Fruit fly (Drosophila melanogaster) whole organism, embryonic: ENCODE data around the gene Dr.

Experiments used
- Abd-B ChIP-seq: fragments of 200-800 bp; sonication (Bioruptor generic); optimal IDR thresholded peaks from 2 replicates; lab custom pipeline; 2018; ENCODE audit warnings: missing biosample characterization, mild to moderate bottlenecking, missing genetic modification characterization, moderate library complexity
- Atf-2 ChIP-seq: fragments of 200-800 bp; sonication (Bioruptor generic); optimal IDR thresholded peaks from 2 replicates; lab custom pipeline; 2016; ENCODE audit warnings: missing biosample characterization, missing genetic modification characterization
- CG10462 ChIP-seq: fragments of 200-800 bp; sonication (Bioruptor generic); optimal IDR thresholded peaks from 2 replicates; lab custom pipeline; 2016; ENCODE audit warnings: missing biosample characterization, missing genetic modification characterization
- CG11696 ChIP-seq: fragments of 200-800 bp; sonication (Bioruptor generic); IDR thresholded peaks from 2 replicates; pipeline ENCODE4 v1.3.6; 2022; ENCODE audit warnings: missing biosample characterization, missing genetic modification characterization
- CG12155 ChIP-seq: fragments of 200-800 bp; sonication (Bioruptor generic); optimal IDR thresholded peaks from 3 replicates; lab custom pipeline; 2016; ENCODE audit warnings: missing biosample characterization, missing genetic modification characterization
- CG12299 ChIP-seq: fragments of 200-800 bp; sonication (Bioruptor generic); optimal IDR thresholded peaks from 2 replicates; lab custom pipeline; 2018; ENCODE audit warnings: missing biosample characterization, mild to moderate bottlenecking, missing genetic modification characterization
- CG12769 ChIP-seq: fragments of 200-800 bp; sonication (Bioruptor generic); optimal IDR thresholded peaks from 2 replicates; lab custom pipeline; 2019; ENCODE audit warnings: missing biosample characterization, mild to moderate bottlenecking, missing genetic modification characterization, moderate library complexity
- CG14014 ChIP-seq: fragments of 200-800 bp; sonication (Bioruptor generic); IDR thresholded peaks from 2 replicates; pipeline ENCODE4 v1.3.6; 2022; ENCODE audit warnings: missing biosample characterization, missing genetic modification characterization
- CG14667 ChIP-seq: fragments of 200-800 bp; sonication (Bioruptor generic); IDR thresholded peaks from 2 replicates; pipeline ENCODE4 v1.3.6; 2022; ENCODE audit warnings: missing biosample characterization, missing genetic modification characterization
- CG15073 ChIP-seq: fragments of 200-800 bp; sonication (Bioruptor generic); optimal IDR thresholded peaks from 2 replicates; lab custom pipeline; 2016; ENCODE audit warnings: missing biosample characterization, missing genetic modification characterization
- CG17328 ChIP-seq: fragments of 200-800 bp; sonication (Bioruptor generic); IDR thresholded peaks from 2 replicates; pipeline ENCODE4 v1.3.6; 2022; ENCODE audit warnings: missing biosample characterization, missing genetic modification characterization
- CG17568 ChIP-seq: fragments of 200-800 bp; sonication (Bioruptor generic); optimal IDR thresholded peaks from 2 replicates; lab custom pipeline; 2018; ENCODE audit warnings: missing biosample characterization, mild to moderate bottlenecking, missing genetic modification characterization, moderate library complexity
- CG3726 ChIP-seq: fragments of 200-800 bp; sonication (Bioruptor generic); IDR thresholded peaks from 3 replicates; pipeline ENCODE4, ENCODE4 v1.3.6; 2022; ENCODE audit warnings: missing biosample characterization, missing genetic modification characterization
- CG4282 ChIP-seq: fragments of 200-800 bp; sonication (Bioruptor generic); optimal IDR thresholded peaks from 2 replicates; lab custom pipeline; 2016; ENCODE audit warnings: missing biosample characterization, missing genetic modification characterization
- CG7839 ChIP-seq: fragments of 200-800 bp; sonication (Bioruptor generic); optimal IDR thresholded peaks from 3 replicates; lab custom pipeline; 2018; ENCODE audit warnings: missing biosample characterization, mild to moderate bottlenecking, missing genetic modification characterization, moderate library complexity
- CG8765 ChIP-seq: fragments of 200-800 bp; sonication (Bioruptor generic); IDR thresholded peaks from 2 replicates; pipeline ENCODE4 v1.3.6; 2022; ENCODE audit warnings: missing biosample characterization, missing genetic modification characterization
- CG9932 ChIP-seq: fragments of 200-800 bp; sonication (Bioruptor generic); IDR thresholded peaks from 2 replicates; pipeline ENCODE4 v1.3.6; 2022; ENCODE audit warnings: missing biosample characterization, missing genetic modification characterization
- Chrac-16 ChIP-seq: fragments of 200-800 bp; sonication (Bioruptor generic); optimal IDR thresholded peaks from 3 replicates; lab custom pipeline; 2016; ENCODE audit warnings: missing biosample characterization, missing genetic modification characterization
- Dad ChIP-seq: fragments of 200-800 bp; sonication (Bioruptor generic); optimal IDR thresholded peaks from 3 replicates; lab custom pipeline; 2016; ENCODE audit warnings: missing biosample characterization, missing genetic modification characterization
- Deaf1 ChIP-seq: fragments of 200-800 bp; optimal IDR thresholded peaks from 3 replicates; lab custom pipeline; 2019; ENCODE audit warnings: missing biosample characterization, mild to moderate bottlenecking, missing genetic modification characterization, moderate library complexity
- Dek ChIP-seq: fragments of 200-800 bp; sonication (Bioruptor generic); optimal IDR thresholded peaks from 3 replicates; lab custom pipeline; 2019; ENCODE audit warnings: missing biosample characterization, mild to moderate bottlenecking, missing genetic modification characterization, moderate library complexity
- E2f2 ChIP-seq: fragments of 200-800 bp; sonication (Bioruptor generic); IDR thresholded peaks from 2 replicates; pipeline ENCODE4 v1.3.6; 2022; ENCODE audit warnings: missing biosample characterization, missing genetic modification characterization
- Eip74EF ChIP-seq, 2 experiments: fragments of 200-800 bp in 1 of 2; fragments of >200 bp in 1 of 2; sonication (Bioruptor generic) in 1 of 2; optimal IDR thresholded peaks; 2 replicates each; lab custom pipeline; 2017 to 2019; ENCODE audit warnings: missing biosample characterization in 2 of 2, missing genetic modification characterization in 2 of 2, mild to moderate bottlenecking in 1 of 2, moderate library complexity in 1 of 2
- Ets65A ChIP-seq: fragments of 200-800 bp; sonication (Bioruptor generic); peaks from one replicate; lab custom pipeline; 2016; ENCODE audit warnings: missing biosample characterization, missing genetic modification characterization
- HHEX ChIP-seq: fragments of 200-800 bp; sonication (Bioruptor generic); optimal IDR thresholded peaks from 3 replicates; lab custom pipeline; 2017; ENCODE audit warnings: missing biosample characterization, mild to moderate bottlenecking, missing genetic modification characterization, missing genetic modification reagents
- Hmr ChIP-seq: fragments of 200-800 bp; sonication (Bioruptor generic); optimal IDR thresholded peaks from 3 replicates; lab custom pipeline; 2017; ENCODE audit warnings: mild to moderate bottlenecking, missing biosample characterization, missing genetic modification reagents, missing genetic modification characterization
- MBD-R2 ChIP-seq: fragments of 200-800 bp; sonication (Bioruptor generic); IDR thresholded peaks from 2 replicates; pipeline ENCODE4 v1.3.6; 2022; ENCODE audit warnings: missing biosample characterization, missing genetic modification characterization
- Nf-YC ChIP-seq: fragments of 200-800 bp; optimal IDR thresholded peaks from 3 replicates; lab custom pipeline; 2019; ENCODE audit warnings: missing biosample characterization, mild to moderate bottlenecking, missing genetic modification characterization, moderate library complexity
- Six4 ChIP-seq: fragments of 200-800 bp; sonication (Bioruptor generic); optimal IDR thresholded peaks from 2 replicates; lab custom pipeline; 2016; ENCODE audit warnings: missing biosample characterization, missing genetic modification characterization
- Usf ChIP-seq: fragments of 200-800 bp; sonication (Bioruptor generic); optimal IDR thresholded peaks from 2 replicates; lab custom pipeline; 2017; ENCODE audit warnings: missing genotype, missing biosample characterization, missing genetic modification characterization
- al ChIP-seq: fragments of 200-800 bp; sonication (Bioruptor generic); IDR thresholded peaks from 2 replicates; pipeline ENCODE4 v1.3.6; 2022; ENCODE audit warnings: missing biosample characterization, missing genetic modification characterization
- bbx ChIP-seq: fragments of 200-800 bp; sonication (Bioruptor generic); IDR thresholded peaks from 2 replicates; pipeline ENCODE4 v1.3.6; 2022; ENCODE audit warnings: missing biosample characterization, missing genetic modification characterization; ENCODE audit not compliant: partially characterized antibody
- bcd ChIP-seq: fragments of 200-800 bp; sonication (Bioruptor generic); optimal IDR thresholded peaks from 2 replicates; lab custom pipeline; 2017; ENCODE audit warnings: missing biosample characterization, mild to moderate bottlenecking, missing genetic modification characterization
- bsh ChIP-seq, 2 experiments: fragments of 200-800 bp; sonication (Bioruptor generic); optimal IDR thresholded peaks; 2 replicates each; lab custom pipeline; 2017 to 2018; ENCODE audit warnings: mild to moderate bottlenecking in 2 of 2, missing biosample characterization in 2 of 2, missing genetic modification characterization in 2 of 2, moderate library complexity in 1 of 2
- cg ChIP-seq: fragments of 200-800 bp; sonication (Bioruptor generic); optimal IDR thresholded peaks from 3 replicates; lab custom pipeline; 2019; ENCODE audit warnings: missing biosample characterization, mild to moderate bottlenecking, missing genetic modification characterization, moderate library complexity
- dati ChIP-seq: fragments of 200-800 bp; sonication (Bioruptor generic); IDR thresholded peaks from 2 replicates; pipeline ENCODE4 v1.3.6; 2022; ENCODE audit warnings: missing biosample characterization, missing genetic modification characterization
- dimm ChIP-seq: fragments of 200-800 bp; sonication (Bioruptor generic); IDR thresholded peaks from 2 replicates; pipeline ENCODE4 v1.3.6; 2022; ENCODE audit warnings: missing biosample characterization, missing genetic modification characterization
- dm ChIP-seq: fragments of 200-800 bp; sonication (Bioruptor generic); optimal IDR thresholded peaks from 3 replicates; lab custom pipeline; 2016; ENCODE audit warnings: missing biosample characterization, missing genetic modification characterization
- ems ChIP-seq: fragments of 200-800 bp; sonication (Bioruptor generic); optimal IDR thresholded peaks from 3 replicates; lab custom pipeline; 2016; ENCODE audit warnings: missing biosample characterization, missing genetic modification characterization
- fd96Cb ChIP-seq: fragments of 200-800 bp; sonication (Bioruptor generic); optimal IDR thresholded peaks from 2 replicates; lab custom pipeline; 2018; ENCODE audit warnings: missing biosample characterization, mild to moderate bottlenecking, missing genetic modification characterization, moderate library complexity
- ftz-f1 ChIP-seq: fragments of 200-800 bp; sonication (Bioruptor generic); optimal IDR thresholded peaks from 2 replicates; lab custom pipeline; 2016; ENCODE audit warnings: missing biosample characterization, missing genetic modification characterization
- ind ChIP-seq: fragments of 200-800 bp; sonication (Bioruptor generic); optimal IDR thresholded peaks from 3 replicates; lab custom pipeline; 2016; ENCODE audit warnings: missing biosample characterization, missing genetic modification characterization
- lab ChIP-seq: fragments of 200-800 bp; sonication (Bioruptor generic); optimal IDR thresholded peaks from 3 replicates; lab custom pipeline; 2017; ENCODE audit warnings: missing biosample characterization, missing genetic modification characterization, mild to moderate bottlenecking, moderate library complexity, missing genetic modification reagents
- lmd ChIP-seq: fragments of 200-800 bp; sonication (Bioruptor generic); IDR thresholded peaks from 2 replicates; pipeline ENCODE4 v1.3.6; 2022; ENCODE audit warnings: missing biosample characterization, missing genetic modification characterization
- pho ChIP-seq: fragments of 200-800 bp; sonication (Bioruptor generic); optimal IDR thresholded peaks from 2 replicates; lab custom pipeline; 2016; ENCODE audit warnings: missing biosample characterization, missing genetic modification characterization
- pita ChIP-seq: fragments of 200-800 bp; sonication (Bioruptor generic); optimal IDR thresholded peaks from 2 replicates; lab custom pipeline; 2017; ENCODE audit warnings: missing biosample characterization, mild to moderate bottlenecking, missing genetic modification characterization
- run ChIP-seq: fragments of 200-800 bp; sonication (Bioruptor generic); optimal IDR thresholded peaks from 3 replicates; lab custom pipeline; 2018; ENCODE audit warnings: missing biosample characterization, mild to moderate bottlenecking, missing genetic modification characterization
- sima ChIP-seq: fragments of 200-800 bp; sonication (Bioruptor generic); optimal IDR thresholded peaks from 2 replicates; lab custom pipeline; 2016; ENCODE audit warnings: missing biosample characterization, missing genetic modification characterization
- slbo ChIP-seq: fragments of 200-800 bp; sonication (Bioruptor generic); IDR thresholded peaks from 2 replicates; pipeline ENCODE4 v1.3.6; 2022; ENCODE audit warnings: missing biosample characterization, missing genetic modification characterization
- tgo ChIP-seq: fragments of 200-800 bp; sonication (Bioruptor generic); IDR thresholded peaks from 3 replicates; pipeline ENCODE4 v1.3.6; 2022; ENCODE audit warnings: missing biosample characterization, missing genetic modification characterization
- unc-4 ChIP-seq: fragments of 200-800 bp; sonication (Bioruptor generic); IDR thresholded peaks from 2 replicates; pipeline ENCODE4 v1.3.6; 2022; ENCODE audit warnings: missing biosample characterization, missing genetic modification characterization; ENCODE audit not compliant: partially characterized antibody
- zfh1 ChIP-seq: fragments of 200-800 bp; sonication (Bioruptor generic); IDR thresholded peaks from 3 replicates; pipeline ENCODE4 v1.3.6; 2022; ENCODE audit warnings: missing biosample characterization, missing genetic modification characterization

The Dr gene

dm6 chr3R:29556003-29556467, at the start of gene Dr (continued):
- peak; percentile 18; the same call in 1 of the 2 replicates for TF ChIP-seq MBD-R2 (GFP tag; lab: Robert Waterston, UW)
- TF ChIP-seq Eip74EF (GFP tag; optimal IDR thresholded peaks at IDR 0.05; lab: Kevin White, UChicago), result no peak
- TF ChIP-seq CG17328, result peak; percentile 45; the same call in 1 of the 2 replicates
- no peak for TF ChIP-seq CG15073 (GFP tag; lab: Kevin White, UChicago)
- no peak for TF ChIP-seq al (GFP tag; lab: Robert Waterston, UW)
- no peak for TF ChIP-seq bcd (GFP tag; lab: Kevin White, UChicago)
- TF ChIP-seq Dek (tag; lab: Kevin White, UChicago), result no peak
- no peak for TF ChIP-seq Chrac-16 (GFP tag; lab: Kevin White, UChicago)
- TF ChIP-seq dm (GFP tag; lab: Kevin White, UChicago), result peak; percentile 3
- TF ChIP-seq bbx (GFP tag; lab: Robert Waterston, UW), result peak; percentile 39; the same call in 1 of the 2 replicates
- peak; percentile 4 for TF ChIP-seq run (tag; lab: Kevin White, UChicago)
- no peak for TF ChIP-seq zfh1 (GFP tag; lab: Robert Waterston, UW)
- no peak for TF ChIP-seq ems
- no peak for TF ChIP-seq Usf (GFP tag; lab: Kevin White, UChicago)
- TF ChIP-seq ind, result no peak
- TF ChIP-seq CG7839 (tag; lab: Kevin White, UChicago), result no peak
- TF ChIP-seq CG11696, result no peak
- no peak for TF ChIP-seq unc-4 (GFP tag; lab: Robert Waterston, UW)
- no peak for TF ChIP-seq Six4 (GFP tag; lab: Kevin White, UChicago)
- no peak for TF ChIP-seq CG14667 (GFP tag; lab: Robert Waterston, UW)
- TF ChIP-seq CG9932 (GFP tag; lab: Robert Waterston, UW), result no peak
- TF ChIP-seq lmd, result no peak
- no peak for TF ChIP-seq Atf-2 (GFP tag; lab: Kevin White, UChicago)
- peak; percentile 99 for TF ChIP-seq Nf-YC (tag; lab: Kevin White, UChicago)
- TF ChIP-seq CG17568 (GFP tag; lab: Kevin White, UChicago), result no peak
- no peak for TF ChIP-seq HHEX
- TF ChIP-seq lab, result no peak
- no peak for TF ChIP-seq dimm (GFP tag; lab: Robert Waterston, UW)
- no peak for TF ChIP-seq CG4282
- TF ChIP-seq Abd-B (GFP tag; lab: Kevin White, UChicago), result peak; percentile 66
- TF ChIP-seq tgo (GFP tag; lab: Robert Waterston, UW), result no peak
- no peak for TF ChIP-seq bsh (GFP tag; optimal IDR thresholded peaks at IDR 0.05; lab: Kevin White, UChicago)
- no peak for TF ChIP-seq CG3726 (GFP tag; lab: Robert Waterston, UW)
- TF ChIP-seq CG8765 (GFP tag; lab: Robert Waterston, UW), result peak; percentile 57; the same call in 1 of the 2 replicates
- no peak for TF ChIP-seq CG12299 (tag; lab: Kevin White, UChicago)
- no peak for TF ChIP-seq pita
- peak; percentile 97 for TF ChIP-seq cg (GFP tag; lab: Kevin White, UChicago)
- no peak for TF ChIP-seq CG12155
- no peak for TF ChIP-seq Hmr (GFP tag; lab: Kevin White, UChicago)
- TF ChIP-seq CG12769 (tag; lab: Kevin White, UChicago), result no peak
- no peak for TF ChIP-seq sima (GFP tag; lab: Kevin White, UChicago)
- TF ChIP-seq Deaf1, result peak; percentile 63
- TF ChIP-seq CG10462 (GFP tag; lab: Kevin White, UChicago), result no peak
- TF ChIP-seq E2f2 (GFP tag; lab: Robert Waterston, UW), result no peak
- no peak for TF ChIP-seq ftz-f1 (GFP tag; lab: Kevin White, UChicago)
- no peak for TF ChIP-seq dati (GFP tag; lab: Robert Waterston, UW)
- no peak for TF ChIP-seq Ets65A (GFP tag; lab: Kevin White, UChicago)
- no peak for TF ChIP-seq slbo
- TF ChIP-seq Dad (GFP tag; lab: Kevin White, UChicago), result no peak
- no peak for TF ChIP-seq fd96Cb (tag; lab: Kevin White, UChicago)
- no peak for TF ChIP-seq CG14014
- no peak for TF ChIP-seq pho
